Worm (Caenorhabditis elegans) whole organism, L2 larva: ENCODE measurements around the gene algn-3.

Experiments used
- F13H6.1 ChIP-seq: sonication (generic microtip); optimal IDR thresholded peaks from 2 replicates; lab custom pipeline; 2016; ENCODE audit warnings: missing genetic modification characterization, missing compliant biosample characterization
- blmp-1 ChIP-seq: sonication (generic microtip); optimal IDR thresholded peaks from 2 replicates; lab custom pipeline; 2017; ENCODE audit warnings: missing genetic modification characterization, mild to moderate bottlenecking, missing compliant biosample characterization, antibody characterized with exemption, moderate library complexity; ENCODE audit not compliant: insufficient read depth
- crh-2 ChIP-seq: sonication (generic microtip); optimal IDR thresholded peaks from 2 replicates; lab custom pipeline; 2017; ENCODE audit warnings: missing biosample characterization, missing genetic modification characterization
- nhr-10 ChIP-seq: sonication (generic microtip); optimal IDR thresholded peaks from 2 replicates; lab custom pipeline; 2017; ENCODE audit warnings: missing biosample characterization, missing genetic modification characterization
- zag-1 ChIP-seq: fragments of 150-350 bp; optimal IDR thresholded peaks from 2 replicates; lab custom pipeline; 2014; ENCODE audit warnings: missing biosample characterization, missing genetic modification characterization

- TF ChIP-seq blmp-1 (tag; lab: Kevin White, UChicago) = no peak
- no peak for TF ChIP-seq nhr-10 (tag; lab: Kevin White, UChicago)
- no peak for TF ChIP-seq crh-2 (tag; lab: Kevin White, UChicago)
- TF ChIP-seq F13H6.1 (tag; lab: Kevin White, UChicago) = no peak
- TF ChIP-seq zag-1 (tag; lab: Kevin White, UChicago) = no peak
These were observed 40.5 kb upstream of the algn-3 start for ce11 chrII:14173176-14173575.
